Worm (Caenorhabditis elegans): ENCODE data around the gene egg-2.

egg-2 gene

DNA sequence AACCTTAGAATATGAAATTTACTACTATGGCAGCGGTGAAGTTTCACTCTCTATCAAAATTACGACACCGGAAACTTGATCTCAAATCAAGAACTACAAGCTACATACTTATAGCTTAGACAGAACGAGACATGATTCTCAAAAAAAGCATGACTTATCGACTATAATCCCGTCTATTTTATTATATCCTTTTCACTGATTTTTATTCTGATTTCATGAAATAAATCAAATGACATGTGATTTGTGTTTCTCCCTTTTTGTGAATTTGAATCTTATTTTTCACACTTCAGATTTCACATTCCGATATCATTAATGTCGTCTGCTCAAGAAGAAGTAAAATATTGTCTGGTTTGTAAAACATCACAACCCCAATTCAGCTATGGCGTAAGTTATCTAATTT, 39.6 kb upstream of the egg-2 start, which contains the start of gene ZK418.11:
ZK418.11 (plus strand) TSS at position 289 of the 400 bp plus-strand sequence.
- TF ChIP-seq F13H6.1 (tag; optimal IDR thresholded peaks at IDR 0.05) (no peak), K09A11.1 (tag; optimal IDR thresholded peaks at IDR 0.05; ENCODE audit: insufficient read depth) (no peak), C08G9.2 (tag; optimal IDR thresholded peaks at IDR 0.05) (no peak), pha-2 (tag; optimal IDR thresholded peaks at IDR 0.05) (no peak), ceh-2 (tag; optimal IDR thresholded peaks at IDR 0.05) (no peak), ceh-24 (tag; optimal IDR thresholded peaks at IDR 0.05) (no peak), fkh-6 (tag; optimal IDR thresholded peaks at IDR 0.05) (no peak), nfya-1 (tag; optimal IDR thresholded peaks at IDR 0.05) (no peak), pros-1 (tag; optimal IDR thresholded peaks at IDR 0.05) (no peak), ama-1 (optimal IDR thresholded peaks at IDR 0.05) (no peak), ztf-16 (tag; optimal IDR thresholded peaks at IDR 0.05) (no peak), ref-2 (tag; optimal IDR thresholded peaks at IDR 0.05) (no peak), rnt-1 (tag; optimal IDR thresholded peaks at IDR 0.05) (no peak), hlh-8 (tag; optimal IDR thresholded peaks at IDR 0.05) (no peak), K02D7.2 (tag; optimal IDR thresholded peaks at IDR 0.05) (no peak), mec-3 (tag; optimal IDR thresholded peaks at IDR 0.05; ENCODE audit: borderline replicate concordance) (no peak), zip-5 (tag; optimal IDR thresholded peaks at IDR 0.05) (no peak)

DNA sequence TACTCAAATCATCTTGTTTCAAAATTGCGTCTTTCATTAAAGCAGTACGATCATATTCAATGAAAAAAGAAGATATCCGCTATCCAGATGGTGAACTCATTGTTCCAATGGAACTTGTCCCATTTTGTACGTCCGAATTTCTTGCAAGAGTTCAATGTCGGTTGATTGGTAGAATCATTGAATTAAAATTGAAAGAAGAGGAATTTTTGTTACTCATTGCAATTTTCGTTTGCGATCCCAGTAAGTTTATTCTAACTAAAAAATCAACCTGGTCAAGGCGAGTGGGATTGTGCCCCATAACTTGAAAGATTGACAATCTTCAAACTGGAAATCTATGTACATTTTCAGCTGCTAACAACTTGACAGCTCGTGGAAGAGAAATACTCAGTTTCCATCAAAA, 36.1 kb upstream of the egg-2 start:
- TF ChIP-seq C08G9.2 (tag; optimal IDR thresholded peaks at IDR 0.05) (no peak), nhr-232 (tag; optimal IDR thresholded peaks at IDR 0.05) (no peak)

DNA sequence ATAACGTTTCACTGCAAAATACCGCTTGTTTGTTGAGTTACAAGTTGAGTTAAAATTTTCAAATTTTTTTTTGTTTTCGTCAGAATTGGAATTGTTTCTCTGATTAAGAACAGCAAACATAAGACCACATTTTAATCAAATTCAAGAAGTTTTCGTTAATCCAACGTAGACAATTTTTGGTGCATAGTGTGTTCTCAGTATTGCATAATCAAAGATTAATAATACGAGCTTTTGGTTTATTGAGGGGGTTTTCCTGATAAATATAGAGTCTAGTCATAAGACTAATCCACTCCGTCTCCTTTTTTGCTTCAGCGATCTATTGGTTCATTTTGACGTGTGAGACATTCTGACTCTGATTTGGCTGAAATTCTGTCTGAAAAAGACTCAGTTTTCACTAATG, 34.8 kb upstream of the egg-2 start, which contains the start of gene nhr-9:
nhr-9 (plus strand) TSS at position 307 of the 400 bp plus-strand sequence.
- TF ChIP-seq pha-4 (tag; optimal IDR thresholded peaks at IDR 0.05) (no peak), che-1 (tag; optimal IDR thresholded peaks at IDR 0.05) (no peak), ceh-9 (tag; optimal IDR thresholded peaks at IDR 0.05) (no peak), pha-2 (tag; optimal IDR thresholded peaks at IDR 0.05) (no peak), hlh-6 (tag; optimal IDR thresholded peaks at IDR 0.05) (no peak)

- TF ChIP-seq ceh-24 (tag; optimal IDR thresholded peaks at IDR 0.05) (no peak), dve-1 (tag; optimal IDR thresholded peaks at IDR 0.05) (no peak), ceh-18 (tag; optimal IDR thresholded peaks at IDR 0.05) (no peak), ets-4 (tag; optimal IDR thresholded peaks at IDR 0.05) (no peak), pros-1 (tag; optimal IDR thresholded peaks at IDR 0.05) (no peak), ceh-48 (tag; optimal IDR thresholded peaks at IDR 0.05) (no peak), ceh-30 (tag; optimal IDR thresholded peaks at IDR 0.05) (no peak), pqm-1 (tag; optimal IDR thresholded peaks at IDR 0.05) (no peak), unc-86 (tag; optimal IDR thresholded peaks at IDR 0.05) (no peak), nhr-232 (tag; optimal IDR thresholded peaks at IDR 0.05) (no peak), che-1 (tag; optimal IDR thresholded peaks at IDR 0.05) (no peak), ttx-3 (tag; optimal IDR thresholded peaks at IDR 0.05) (no peak), pag-3 (tag; optimal IDR thresholded peaks at IDR 0.05; ENCODE audit: borderline replicate concordance) (no peak), hlh-8 (tag; optimal IDR thresholded peaks at IDR 0.05) (no peak), K02D7.2 (tag; optimal IDR thresholded peaks at IDR 0.05) (no peak), C38D4.7 (GFP tag; optimal IDR thresholded peaks at IDR 0.05) (no peak), K09A11.1 (tag; optimal IDR thresholded peaks at IDR 0.05; ENCODE audit: insufficient read depth) (no peak), fkh-6 (tag; optimal IDR thresholded peaks at IDR 0.05) (no peak), zip-5 (tag; optimal IDR thresholded peaks at IDR 0.05) (no peak), sox-2 (GFP tag; IDR thresholded peaks at IDR 0.05) (no peak)
These were observed 30.7 kb upstream of the egg-2 start, which contains the start of gene ZK418.2 for ce11 chrIII:7091042-7091441. ZK418.2 (plus strand) TSS chrIII:7091342.

DNA sequence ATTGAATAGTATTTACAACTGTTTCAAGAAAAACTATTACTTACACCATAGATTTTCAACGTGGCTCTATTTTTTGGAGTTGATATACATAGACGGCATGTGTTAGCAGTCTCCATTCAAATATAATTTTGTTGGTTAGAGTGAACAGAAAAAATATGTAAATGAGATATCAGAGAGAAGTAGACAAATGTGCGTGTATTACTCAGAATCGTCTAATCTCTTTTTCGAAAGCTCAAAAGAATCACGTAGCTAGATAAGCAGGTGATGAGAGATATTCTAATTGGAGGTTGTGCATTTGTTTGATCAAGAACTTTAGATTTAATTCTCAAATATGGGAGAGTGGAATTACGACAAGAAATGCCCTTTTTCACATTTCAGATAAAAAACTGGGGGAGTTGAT, 30.2 kb upstream of the egg-2 start, which contains the start of gene ZK418.10:
ZK418.10 (minus strand) TSS at position 148 of the 400 bp plus-strand sequence.
- no peak for TF ChIP-seq fkh-10 (GFP tag; optimal IDR thresholded peaks at IDR 0.05)
- TF ChIP-seq unc-55 (GFP tag; optimal IDR thresholded peaks at IDR 0.05) = no peak
